Worm (Caenorhabditis elegans) whole organism, L2 larva: ENCODE results near the gene ptpn-22.

ENCODE experiments used
- C34F6.9 ChIP-seq: fragments of 150-350 bp; optimal IDR thresholded peaks from 2 replicates; lab custom pipeline; 2014; ENCODE audit warnings: missing biosample characterization, missing genetic modification characterization
- F13H6.1 ChIP-seq: sonication (generic microtip); optimal IDR thresholded peaks from 2 replicates; lab custom pipeline; 2016; ENCODE audit warnings: missing genetic modification characterization, missing compliant biosample characterization
- R02D3.7 ChIP-seq: fragments of 150-350 bp; optimal IDR thresholded peaks from 2 replicates; lab custom pipeline; 2014; ENCODE audit warnings: missing biosample characterization, missing genetic modification characterization
- ZK546.5 ChIP-seq: sonication (generic microtip); optimal IDR thresholded peaks from 2 replicates; lab custom pipeline; 2017; ENCODE audit warnings: missing biosample characterization, missing genetic modification characterization
- ama-1 ChIP-seq: fragments of 150-350 bp; optimal IDR thresholded peaks from 2 replicates; lab custom pipeline; 2018; ENCODE audit warnings: inconsistent platforms
- ceh-82 ChIP-seq: fragments of 150-350 bp; optimal IDR thresholded peaks from 2 replicates; lab custom pipeline; 2014; ENCODE audit warnings: missing biosample characterization, missing genetic modification characterization
- crh-2 ChIP-seq: sonication (generic microtip); optimal IDR thresholded peaks from 2 replicates; lab custom pipeline; 2017; ENCODE audit warnings: missing biosample characterization, missing genetic modification characterization
- dmd-4 ChIP-seq: sonication (generic microtip); optimal IDR thresholded peaks from 2 replicates; lab custom pipeline; 2017; ENCODE audit warnings: missing biosample characterization, missing genetic modification characterization
- egl-27 ChIP-seq: sonication (generic microtip); optimal IDR thresholded peaks from 3 replicates; lab custom pipeline; 2017; ENCODE audit warnings: missing biosample characterization, missing genetic modification reagents, missing genetic modification characterization
- elt-3 ChIP-seq: sonication (generic microtip); optimal IDR thresholded peaks from 2 replicates; lab custom pipeline; 2017; ENCODE audit warnings: missing biosample characterization, missing genetic modification characterization
- fos-1 ChIP-seq: fragments of 150-350 bp; optimal IDR thresholded peaks from 2 replicates; lab custom pipeline; 2014; ENCODE audit warnings: missing biosample characterization, missing genetic modification characterization
- gmeb-1 ChIP-seq: fragments of 150-350 bp; optimal IDR thresholded peaks from 2 replicates; lab custom pipeline; 2014; ENCODE audit warnings: missing biosample characterization, missing genetic modification characterization
- lin-11 ChIP-seq: fragments of 150-350 bp; sonication (generic microtip); optimal IDR thresholded peaks from 2 replicates; lab custom pipeline; 2014; ENCODE audit warnings: missing biosample characterization, missing genetic modification characterization, inconsistent platforms, mixed read lengths
- lin-13 ChIP-seq: fragments of 150-350 bp; optimal IDR thresholded peaks from 2 replicates; lab custom pipeline; 2014; ENCODE audit warnings: missing biosample characterization, missing genetic modification reagents, missing genetic modification characterization
- mbf-1 ChIP-seq: sonication (generic microtip); optimal IDR thresholded peaks from 2 replicates; lab custom pipeline; 2017; ENCODE audit warnings: missing biosample characterization, missing genetic modification characterization
- mdl-1 ChIP-seq, 2 experiments: fragments of 150-350 bp in 1 of 2; sonication (generic microtip) in 1 of 2; optimal IDR thresholded peaks; 2 replicates each; lab custom pipeline; 2017; ENCODE audit warnings: missing biosample characterization in 2 of 2, missing genetic modification characterization in 2 of 2
- nhr-10 ChIP-seq: sonication (generic microtip); optimal IDR thresholded peaks from 2 replicates; lab custom pipeline; 2017; ENCODE audit warnings: missing biosample characterization, missing genetic modification characterization
- nhr-12 ChIP-seq: fragments of 150-350 bp; optimal IDR thresholded peaks from 2 replicates; lab custom pipeline; 2014; ENCODE audit warnings: missing biosample characterization, missing genetic modification characterization
- nhr-21 ChIP-seq: fragments of 150-350 bp; optimal IDR thresholded peaks from 2 replicates; lab custom pipeline; 2014; ENCODE audit warnings: missing biosample characterization, missing genetic modification characterization
- nhr-237 ChIP-seq: fragments of 150-350 bp; optimal IDR thresholded peaks from 2 replicates; lab custom pipeline; 2014; ENCODE audit warnings: missing biosample characterization, missing genetic modification characterization
- nhr-25 ChIP-seq: fragments of 150-350 bp; sonication (generic microtip); optimal IDR thresholded peaks from 3 replicates; lab custom pipeline; 2014; ENCODE audit warnings: missing biosample characterization, missing genetic modification characterization
- nhr-6 ChIP-seq: fragments of 150-350 bp; optimal IDR thresholded peaks from 2 replicates; lab custom pipeline; 2014; ENCODE audit warnings: missing biosample characterization, missing genetic modification characterization
- nhr-77 ChIP-seq: fragments of 150-350 bp; optimal IDR thresholded peaks from 2 replicates; lab custom pipeline; 2014; ENCODE audit warnings: missing biosample characterization, missing genetic modification characterization
- sma-3 ChIP-seq: sonication (generic microtip); optimal IDR thresholded peaks from 2 replicates; lab custom pipeline; 2016; ENCODE audit warnings: missing genetic modification reagents, missing genetic modification characterization, missing compliant biosample characterization
- sma-9 ChIP-seq, 2 experiments: fragments of 150-350 bp in 1 of 2; sonication (generic microtip) in 1 of 2; optimal IDR thresholded peaks; 2 replicates each; lab custom pipeline; 2014 to 2016; ENCODE audit warnings: missing genetic modification characterization in 2 of 2, mild to moderate bottlenecking in 1 of 2, missing biosample characterization in 1 of 2, missing compliant biosample characterization in 1 of 2, missing genetic modification reagents in 1 of 2, moderate library complexity in 1 of 2
- unc-55 ChIP-seq: fragments of 150-350 bp; sonication (generic microtip); optimal IDR thresholded peaks from 3 replicates; lab custom pipeline; 2014; ENCODE audit warnings: missing biosample characterization, missing genetic modification reagents, missing genetic modification characterization
- zag-1 ChIP-seq: fragments of 150-350 bp; optimal IDR thresholded peaks from 2 replicates; lab custom pipeline; 2014; ENCODE audit warnings: missing biosample characterization, missing genetic modification characterization

Gene ptpn-22

DNA sequence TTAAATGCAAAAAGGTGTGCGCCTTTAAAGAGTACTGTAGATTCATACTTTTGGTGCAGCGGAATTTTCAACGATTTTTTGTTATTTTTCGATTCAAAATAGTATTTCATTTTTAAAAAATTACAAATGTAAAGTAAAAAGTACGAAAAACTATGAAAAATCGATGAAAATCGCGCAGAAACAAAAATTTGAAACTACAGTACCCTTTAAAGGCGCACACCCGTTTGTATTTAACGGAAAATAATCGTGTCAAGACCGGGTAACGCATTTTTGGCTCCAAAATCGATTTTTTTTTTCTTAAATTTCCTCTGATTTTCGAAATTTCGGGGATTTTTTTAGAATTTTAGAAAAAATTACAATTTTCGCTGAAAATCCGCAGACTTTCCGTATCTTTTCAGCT, 32.1 kb downstream of the ptpn-22 start:
- TF ChIP-seq nhr-77 (tag; lab: Kevin White, UChicago) (no peak), nhr-12 (tag; lab: Kevin White, UChicago) (no peak), nhr-10 (no peak), zag-1 (no peak)
- TF ChIP-seq, all 48 proteins: peak for 0

DNA sequence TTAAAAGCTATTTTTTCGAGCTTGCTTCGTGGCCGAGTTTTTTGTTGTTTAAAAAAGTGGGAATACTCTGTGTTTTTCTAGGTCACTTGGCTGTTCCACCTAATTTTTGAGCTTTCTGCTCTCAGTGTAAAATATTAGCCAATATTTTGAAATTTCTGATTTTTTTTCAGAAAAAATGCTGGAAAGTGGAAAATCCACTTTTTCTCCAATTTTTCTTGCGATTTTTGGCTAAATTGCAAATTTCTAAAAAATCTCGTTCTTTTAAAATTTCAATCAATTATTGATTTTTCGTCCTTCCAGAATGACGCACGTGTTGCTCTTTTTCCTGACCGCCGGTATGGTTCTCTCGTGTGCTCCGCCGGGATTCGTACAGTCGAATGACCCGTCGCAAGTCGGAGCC, 33.1 kb downstream of the ptpn-22 start, which contains the start of gene K08D12.4:
TSS of gene K08D12.4 (plus strand) at position 301 of the 400 bp plus-strand sequence.
- TF ChIP-seq gmeb-1 (tag; lab: Kevin White, UChicago) (no peak), egl-27 (no peak), elt-3 (tag; lab: Kevin White, UChicago) (no peak), zag-1 (no peak)

DNA sequence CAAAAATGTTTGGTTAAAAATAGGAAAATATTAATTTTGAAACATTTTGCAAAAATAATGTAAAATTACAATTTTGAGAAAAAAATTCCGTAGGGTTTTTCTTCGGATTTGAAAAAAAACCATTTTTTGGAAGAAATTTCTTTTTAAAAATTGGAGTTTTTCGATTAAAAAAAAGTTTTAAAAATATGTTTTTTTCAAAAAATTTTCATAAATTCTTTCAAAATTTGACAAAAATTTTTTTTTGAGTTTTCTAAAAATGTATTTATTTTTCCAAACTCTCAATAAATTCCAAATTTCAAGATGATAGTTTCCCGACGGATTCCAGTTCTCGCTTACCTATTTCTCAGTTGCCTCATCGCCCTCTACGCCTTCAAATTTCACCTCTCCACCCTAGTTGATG, 40.5 kb downstream of the ptpn-22 start, which contains the start of gene bus-2:
TSS of gene bus-2 (plus strand) at position 301 of the 400 bp plus-strand sequence.
- TF ChIP-seq mbf-1 (tag; lab: Kevin White, UChicago) (no peak), nhr-12 (tag; lab: Kevin White, UChicago) (no peak), lin-11 (tag; lab: Kevin White, UChicago) (no peak), F13H6.1 (no peak), fos-1 (tag; lab: Kevin White, UChicago) (no peak), mdl-1 (tag; optimal IDR thresholded peaks at IDR 0.05; lab: Kevin White, UChicago) (no peak), nhr-25 (tag; lab: Kevin White, UChicago) (no peak), sma-9 (GFP tag; optimal IDR thresholded peaks at IDR 0.05; lab: Kevin White, UChicago) (no peak), sma-9 (tag; optimal IDR thresholded peaks at IDR 0.05; lab: Kevin White, UChicago) (no peak), lin-13 (GFP tag; lab: Kevin White, UChicago) (no peak), sma-3 (GFP tag; lab: Kevin White, UChicago) (no peak), dmd-4 (tag; lab: Kevin White, UChicago) (no peak), zag-1 (no peak), C34F6.9 (tag; lab: Kevin White, UChicago) (no peak), ZK546.5 (tag; lab: Kevin White, UChicago) (no peak), unc-55 (no peak)

ce11 chrIV:1691651-1692050, 48.4 kb downstream of the ptpn-22 start:
- TF ChIP-seq fos-1 (tag; lab: Kevin White, UChicago) = no peak

DNA sequence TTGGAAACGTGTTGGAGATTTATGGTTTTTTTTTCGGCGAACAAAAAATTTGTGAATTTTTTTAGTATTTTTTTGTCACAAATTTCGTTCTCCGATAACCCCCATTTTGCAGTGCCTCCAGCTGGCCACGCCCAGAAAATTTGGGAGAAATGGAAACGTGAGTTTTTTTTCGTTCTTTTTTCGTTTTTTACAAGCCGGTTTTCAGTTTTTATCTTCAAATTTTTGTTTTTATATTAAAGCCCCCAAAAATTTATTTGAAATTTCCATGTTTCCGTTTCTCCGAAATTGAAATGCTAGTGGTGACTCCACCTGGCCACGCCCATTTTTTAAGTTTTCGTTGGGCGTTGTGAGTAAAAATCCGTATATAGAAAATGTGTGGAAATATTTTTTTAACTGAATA, 52.9 kb downstream of the ptpn-22 start:
- TF ChIP-seq nhr-12 (tag; lab: Kevin White, UChicago) (no peak), fos-1 (tag; lab: Kevin White, UChicago) (no peak), R02D3.7 (tag; lab: Kevin White, UChicago) (no peak), mbf-1 (tag; lab: Kevin White, UChicago) (no peak), dmd-4 (tag; lab: Kevin White, UChicago) (no peak), ceh-82 (tag; lab: Kevin White, UChicago) (no peak), nhr-6 (tag; lab: Kevin White, UChicago) (no peak), nhr-21 (tag; lab: Kevin White, UChicago) (no peak)

- TF ChIP-seq zag-1 = no peak
- TF ChIP-seq, all 48 proteins: peak for 0
Observed at ce11 chrIV:1682066-1682465, 58.0 kb downstream of the ptpn-22 start, which contains the start of gene Y41D4B.24. Y41D4B.24 (minus strand) TSS chrIV:1682166.

ce11 chrIV:1679227-1679626, 60.8 kb downstream of the ptpn-22 start:
- TF ChIP-seq crh-2 (tag; lab: Kevin White, UChicago) (no peak), gmeb-1 (tag; lab: Kevin White, UChicago) (no peak), nhr-10 (no peak), ama-1 (no peak), nhr-6 (tag; lab: Kevin White, UChicago) (no peak), fos-1 (tag; lab: Kevin White, UChicago) (no peak), nhr-77 (tag; lab: Kevin White, UChicago) (no peak), nhr-237 (no peak)
